Worm (Caenorhabditis elegans): ENCODE measurements around the gene map-1.

DNA sequence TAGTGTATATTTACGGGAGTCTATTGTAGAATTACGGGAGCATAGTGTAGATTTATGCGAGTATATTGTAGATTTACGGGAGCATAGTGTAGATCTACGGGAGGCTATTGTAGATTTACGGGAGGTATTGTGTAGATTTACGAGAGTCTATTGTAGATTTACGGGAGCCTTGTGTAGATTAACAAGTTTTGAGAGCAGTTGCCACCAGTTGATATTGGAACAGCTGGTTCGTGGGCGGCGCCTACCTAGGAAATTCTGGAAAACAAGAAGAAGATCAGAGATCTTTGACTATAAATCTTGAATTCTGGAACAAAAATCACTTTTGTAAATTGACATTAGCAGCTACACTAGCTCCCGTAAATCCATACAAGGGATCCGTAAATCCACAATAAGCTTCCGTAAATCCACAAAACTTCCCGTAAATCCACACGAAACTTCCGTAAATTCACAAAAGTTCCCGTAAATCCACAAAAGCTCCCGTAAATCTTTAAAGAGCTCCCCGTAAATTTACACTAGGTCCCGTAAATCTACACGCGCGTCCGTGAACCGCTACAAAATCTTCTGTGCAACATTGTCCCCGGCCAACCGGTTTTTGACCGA is 33.8 kb downstream of the map-1 start:
- TF ChIP-seq mab-5 (tag; optimal IDR thresholded peaks at IDR 0.05) (no peak), cnd-1 (tag; optimal IDR thresholded peaks at IDR 0.05) (no peak), nhr-28 (tag; optimal IDR thresholded peaks at IDR 0.05) (no peak), nhr-76 (tag; optimal IDR thresholded peaks at IDR 0.05) (no peak), unc-62 (GFP tag; optimal IDR thresholded peaks at IDR 0.05) (no peak)
